Fruit fly (Drosophila melanogaster): ENCODE results near the gene CG6833.

dm6 chr3L:14027549-14027948, 23.5 kb upstream of the CG6833 start:
- TF ChIP-seq br (GFP tag; optimal IDR thresholded peaks at IDR 0.05), result no peak
- TF ChIP-seq woc (GFP tag; optimal IDR thresholded peaks at IDR 0.05), result no peak
- TF ChIP-seq fru (GFP tag; optimal IDR thresholded peaks at IDR 0.05), result no peak
- no peak for TF ChIP-seq usp (GFP tag; optimal IDR thresholded peaks at IDR 0.05)
- TF ChIP-seq h (GFP tag; optimal IDR thresholded peaks at IDR 0.05), result no peak
- TF ChIP-seq CG9705 (GFP tag; optimal IDR thresholded peaks at IDR 0.05), result no peak
- TF ChIP-seq Sp1 (GFP tag; optimal IDR thresholded peaks at IDR 0.05), result no peak
- TF ChIP-seq Myc (optimal IDR thresholded peaks at IDR 0.05), result no peak
- no peak for TF ChIP-seq Vsx2 (GFP tag; optimal IDR thresholded peaks at IDR 0.05; ENCODE audit: partially characterized antibody)
- TF ChIP-seq dl (GFP tag; optimal IDR thresholded peaks at IDR 0.05; ENCODE audit: insufficient read depth in 1 of 2, partially characterized antibody in 2 of 2), result no peak
- no peak for TF ChIP-seq jim (GFP tag; optimal IDR thresholded peaks at IDR 0.05)
- no peak for TF ChIP-seq N (GFP tag; optimal IDR thresholded peaks at IDR 0.05)
- TF ChIP-seq Hr78 (GFP tag; optimal IDR thresholded peaks at IDR 0.05), result no peak

Data from whole organism, wandering third instar larva.